Fruit fly (Drosophila melanogaster) whole organism, embryonic: ENCODE measurements around the gene CG5892.
A peak's percentile ranks its signal among the peaks of the same experiment; 100 is the strongest.

Experiments
- Bgb ChIP-seq: fragments of 200-800 bp; sonication (Bioruptor generic); IDR thresholded peaks from 2 replicates; pipeline ENCODE4 v1.3.6; 2022; ENCODE audit warnings: missing biosample characterization, missing genetic modification characterization; ENCODE audit not compliant: partially characterized antibody
- CG13894 ChIP-seq: fragments of 200-800 bp; sonication (Bioruptor generic); optimal IDR thresholded peaks from 3 replicates; lab custom pipeline; 2018; ENCODE audit warnings: missing biosample characterization, mild to moderate bottlenecking, missing genetic modification characterization, moderate library complexity
- CG14441 ChIP-seq: fragments of 200-800 bp; sonication (Bioruptor generic); IDR thresholded peaks from 2 replicates; pipeline ENCODE4 v1.3.6; 2022; ENCODE audit warnings: missing biosample characterization, missing genetic modification characterization
- CG17328 ChIP-seq: fragments of 200-800 bp; sonication (Bioruptor generic); IDR thresholded peaks from 2 replicates; pipeline ENCODE4 v1.3.6; 2022; ENCODE audit warnings: missing biosample characterization, missing genetic modification characterization
- CG17802 ChIP-seq: fragments of 200-800 bp; sonication (Bioruptor generic); optimal IDR thresholded peaks from 2 replicates; lab custom pipeline; 2018; ENCODE audit warnings: missing biosample characterization, mild to moderate bottlenecking, missing genetic modification characterization, moderate library complexity
- CG18262 ChIP-seq: fragments of 200-800 bp; optimal IDR thresholded peaks from 3 replicates; lab custom pipeline; 2019; ENCODE audit warnings: missing biosample characterization, mild to moderate bottlenecking, missing genetic modification characterization, moderate library complexity
- CG2120 ChIP-seq: fragments of 200-800 bp; sonication (Bioruptor generic); optimal IDR thresholded peaks from 3 replicates; lab custom pipeline; 2016; ENCODE audit warnings: missing biosample characterization, missing genetic modification characterization
- CG3163 ChIP-seq: fragments of 200-800 bp; sonication (Bioruptor generic); optimal IDR thresholded peaks from 3 replicates; lab custom pipeline; 2016; ENCODE audit warnings: missing biosample characterization, missing genetic modification characterization
- CG3838 ChIP-seq: fragments of 200-800 bp; sonication (Bioruptor generic); optimal IDR thresholded peaks from 3 replicates; lab custom pipeline; 2016; ENCODE audit warnings: missing biosample characterization, missing genetic modification characterization
- CG4282 ChIP-seq: fragments of 200-800 bp; sonication (Bioruptor generic); optimal IDR thresholded peaks from 2 replicates; lab custom pipeline; 2016; ENCODE audit warnings: missing biosample characterization, missing genetic modification characterization
- CG4707 ChIP-seq: fragments of 200-800 bp; sonication (Bioruptor generic); optimal IDR thresholded peaks from 2 replicates; lab custom pipeline; 2018; ENCODE audit warnings: missing biosample characterization, mild to moderate bottlenecking, missing genetic modification characterization, moderate library complexity
- CG6254 ChIP-seq: fragments of 200-800 bp; sonication (Bioruptor generic); optimal IDR thresholded peaks from 3 replicates; lab custom pipeline; 2017; ENCODE audit warnings: mild to moderate bottlenecking, missing biosample characterization, missing genetic modification reagents, missing genetic modification characterization
- CG7839 ChIP-seq: fragments of 200-800 bp; sonication (Bioruptor generic); optimal IDR thresholded peaks from 3 replicates; lab custom pipeline; 2018; ENCODE audit warnings: missing biosample characterization, mild to moderate bottlenecking, missing genetic modification characterization, moderate library complexity
- CG9932 ChIP-seq: fragments of 200-800 bp; sonication (Bioruptor generic); IDR thresholded peaks from 2 replicates; pipeline ENCODE4 v1.3.6; 2022; ENCODE audit warnings: missing biosample characterization, missing genetic modification characterization
- Dad ChIP-seq: fragments of 200-800 bp; sonication (Bioruptor generic); optimal IDR thresholded peaks from 3 replicates; lab custom pipeline; 2016; ENCODE audit warnings: missing biosample characterization, missing genetic modification characterization
- Doc2 ChIP-seq: fragments of 200-800 bp; sonication (Bioruptor generic); IDR thresholded peaks from 2 replicates; pipeline ENCODE4 v1.3.6; 2022; ENCODE audit warnings: missing biosample characterization, missing genetic modification characterization
- Drgx ChIP-seq: fragments of 200-800 bp; sonication (Bioruptor generic); IDR thresholded peaks from 2 replicates; pipeline ENCODE4 v1.3.6; 2022; ENCODE audit warnings: missing biosample characterization, missing genetic modification characterization
- Ets97D ChIP-seq: fragments of 200-800 bp; sonication (Bioruptor generic); optimal IDR thresholded peaks from 3 replicates; lab custom pipeline; 2016; ENCODE audit warnings: missing biosample characterization, missing genetic modification characterization
- Hmr ChIP-seq: fragments of 200-800 bp; sonication (Bioruptor generic); optimal IDR thresholded peaks from 3 replicates; lab custom pipeline; 2017; ENCODE audit warnings: mild to moderate bottlenecking, missing biosample characterization, missing genetic modification reagents, missing genetic modification characterization
- Mes4 ChIP-seq: fragments of 200-800 bp; sonication (Bioruptor generic); optimal IDR thresholded peaks from 2 replicates; lab custom pipeline; 2016; ENCODE audit warnings: missing biosample characterization, missing genetic modification characterization
- Nf-YA ChIP-seq: fragments of 200-800 bp; sonication (Bioruptor generic); IDR thresholded peaks from 2 replicates; pipeline ENCODE4 v1.3.6; 2022; ENCODE audit warnings: missing biosample characterization, missing genetic modification characterization
- Optix ChIP-seq: fragments of 200-800 bp; sonication (Bioruptor generic); IDR thresholded peaks from 3 replicates; pipeline ENCODE4 v1.3.6; 2022; ENCODE audit warnings: missing biosample characterization, missing genetic modification characterization
- Spps ChIP-seq: fragments of 200-800 bp; sonication (Bioruptor generic); optimal IDR thresholded peaks from 2 replicates; lab custom pipeline; 2018; ENCODE audit warnings: missing biosample characterization, mild to moderate bottlenecking, missing genetic modification characterization
- Stat92E ChIP-seq, 3 experiments: fragments of >200 bp in 2 of 3; fragments of 200-800 bp in 1 of 3; sonication (Bioruptor generic) in 1 of 3; optimal IDR thresholded peaks; 2 replicates each; lab custom pipeline; 2017 to 2019; ENCODE audit warnings: missing biosample characterization in 3 of 3, missing genetic modification characterization in 3 of 3, mild to moderate bottlenecking in 1 of 3, moderate library complexity in 1 of 3
- Trl ChIP-seq, 3 experiments: fragments of >200 bp in 2 of 3; fragments of 200-800 bp in 1 of 3; sonication (Bioruptor generic) in 1 of 3; optimal IDR thresholded peaks; 2 replicates in 1 of 3; 3 replicates in 2 of 3; lab custom pipeline; 2016 to 2017; ENCODE audit warnings: missing biosample characterization in 1 of 3, missing genetic modification characterization in 1 of 3
- Xbp1 ChIP-seq: fragments of 200-800 bp; sonication (Bioruptor generic); optimal IDR thresholded peaks from 3 replicates; lab custom pipeline; 2016; ENCODE audit warnings: missing biosample characterization, mild to moderate bottlenecking, missing genetic modification characterization
- chm ChIP-seq: fragments of 200-800 bp; sonication (Bioruptor generic); IDR thresholded peaks from 2 replicates; pipeline ENCODE4 v1.3.6; 2022; ENCODE audit warnings: missing biosample characterization, missing genetic modification characterization
- corto ChIP-seq: fragments of 200-800 bp; sonication (Bioruptor generic); optimal IDR thresholded peaks from 2 replicates; lab custom pipeline; 2016; ENCODE audit warnings: missing biosample characterization, mild to moderate bottlenecking, missing genetic modification characterization, moderate library complexity
- dan ChIP-seq: fragments of 200-800 bp; sonication (Bioruptor generic); IDR thresholded peaks from 2 replicates; pipeline ENCODE4 v1.3.6; 2022; ENCODE audit warnings: missing biosample characterization, missing genetic modification characterization
- dmrt99B ChIP-seq: fragments of 200-800 bp; sonication (Bioruptor generic); optimal IDR thresholded peaks from 2 replicates; lab custom pipeline; 2018; ENCODE audit warnings: missing biosample characterization, mild to moderate bottlenecking, missing genetic modification characterization, moderate library complexity
- esg ChIP-seq: fragments of 200-800 bp; sonication (Bioruptor generic); conservative IDR thresholded peaks from 2 replicates; pipeline ENCODE4 v1.3.6; 2022; ENCODE audit warnings: missing biosample characterization, missing genetic modification characterization
- eve ChIP-seq, 2 experiments: fragments of >200 bp; optimal IDR thresholded peaks; 2 replicates each; lab custom pipeline; 2017; ENCODE audit warnings: missing biosample characterization in 2 of 2, missing genetic modification characterization in 2 of 2
- ewg ChIP-seq: fragments of 200-800 bp; sonication (Bioruptor generic); optimal IDR thresholded peaks from 3 replicates; lab custom pipeline; 2017; ENCODE audit warnings: mild to moderate bottlenecking, missing biosample characterization, missing genetic modification reagents, missing genetic modification characterization
- ftz-f1 ChIP-seq: fragments of 200-800 bp; sonication (Bioruptor generic); optimal IDR thresholded peaks from 2 replicates; lab custom pipeline; 2016; ENCODE audit warnings: missing biosample characterization, missing genetic modification characterization
- grn ChIP-seq: fragments of 200-800 bp; sonication (Bioruptor generic); optimal IDR thresholded peaks from 3 replicates; lab custom pipeline; 2017; ENCODE audit warnings: missing biosample characterization, missing genetic modification characterization
- ham ChIP-seq: fragments of 200-800 bp; sonication (Bioruptor generic); IDR thresholded peaks from 2 replicates; pipeline ENCODE4 v1.3.6; 2022; ENCODE audit warnings: missing biosample characterization, missing genetic modification characterization
- her ChIP-seq: fragments of 200-800 bp; sonication (Bioruptor generic); optimal IDR thresholded peaks from 2 replicates; lab custom pipeline; 2016; ENCODE audit warnings: missing biosample characterization, missing genetic modification characterization
- insv ChIP-seq, 2 experiments: fragments of 200-800 bp; sonication (Bioruptor generic); optimal IDR thresholded peaks; 3 replicates each; lab custom pipeline; 2016 to 2018; ENCODE audit warnings: missing biosample characterization in 2 of 2, missing genetic modification characterization in 2 of 2
- inv ChIP-seq: fragments of 200-800 bp; sonication (Bioruptor generic); IDR thresholded peaks from 2 replicates; pipeline ENCODE4 v1.3.6; 2022; ENCODE audit warnings: missing biosample characterization, missing genetic modification characterization; ENCODE audit not compliant: partially characterized antibody
- kni ChIP-seq: fragments of 200-800 bp; sonication (Bioruptor generic); optimal IDR thresholded peaks from 3 replicates; lab custom pipeline; 2017; ENCODE audit warnings: mild to moderate bottlenecking, missing biosample characterization, missing genetic modification reagents, missing genetic modification characterization
- nau ChIP-seq: fragments of 200-800 bp; sonication (Bioruptor generic); optimal IDR thresholded peaks from 3 replicates; lab custom pipeline; 2017; ENCODE audit warnings: missing biosample characterization, mild to moderate bottlenecking, missing genetic modification characterization, missing genetic modification reagents
- onecut ChIP-seq: fragments of 200-800 bp; sonication (Bioruptor generic); IDR thresholded peaks from 2 replicates; pipeline ENCODE4 v1.3.6; 2022; ENCODE audit warnings: missing biosample characterization, missing genetic modification characterization
- pzg ChIP-seq: fragments of 200-800 bp; sonication (Bioruptor generic); optimal IDR thresholded peaks from 3 replicates; lab custom pipeline; 2018; ENCODE audit warnings: missing biosample characterization, mild to moderate bottlenecking, missing genetic modification characterization, moderate library complexity
- row ChIP-seq: fragments of 200-800 bp; sonication (Bioruptor generic); IDR thresholded peaks from 3 replicates; pipeline ENCODE4 v1.3.6; 2022; ENCODE audit warnings: missing biosample characterization, missing genetic modification characterization
- slbo ChIP-seq: fragments of 200-800 bp; sonication (Bioruptor generic); IDR thresholded peaks from 2 replicates; pipeline ENCODE4 v1.3.6; 2022; ENCODE audit warnings: missing biosample characterization, missing genetic modification characterization
- toy ChIP-seq: fragments of 200-800 bp; sonication (Bioruptor generic); IDR thresholded peaks from 2 replicates; pipeline ENCODE4 v1.3.6; 2022; ENCODE audit warnings: missing biosample characterization, missing genetic modification characterization
- unpg ChIP-seq: fragments of 200-800 bp; sonication (Bioruptor generic); optimal IDR thresholded peaks from 3 replicates; lab custom pipeline; 2018; ENCODE audit warnings: missing biosample characterization, mild to moderate bottlenecking, missing genetic modification characterization, moderate library complexity
- usp ChIP-seq: fragments of >200 bp; optimal IDR thresholded peaks from 2 replicates; lab custom pipeline; 2017; ENCODE audit warnings: missing biosample characterization, missing genetic modification characterization
- zfh1 ChIP-seq: fragments of 200-800 bp; sonication (Bioruptor generic); IDR thresholded peaks from 3 replicates; pipeline ENCODE4 v1.3.6; 2022; ENCODE audit warnings: missing biosample characterization, missing genetic modification characterization

CG5892 gene

dm6 chr3R:21195210-21195967, 47.0 kb upstream of the CG5892 start (continued):
- no peak for TF ChIP-seq Ets97D (GFP tag; lab: Kevin White, UChicago)
- TF ChIP-seq CG9932 (GFP tag; lab: Robert Waterston, UW): 0 out of 2 replicates have a peak, but pooled peaks have one; percentile 34
- TF ChIP-seq Doc2 (GFP tag; lab: Robert Waterston, UW): no peak
- TF ChIP-seq Bgb (GFP tag; lab: Robert Waterston, UW): no peak
- TF ChIP-seq ftz-f1 (GFP tag; lab: Kevin White, UChicago): no peak
- no peak for TF ChIP-seq toy
- peak; percentile 15 for TF ChIP-seq CG2120 (GFP tag; lab: Kevin White, UChicago)
- TF ChIP-seq eve (GFP tag; optimal IDR thresholded peaks at IDR 0.05; lab: Kevin White, UChicago): no peak
- no peak for TF ChIP-seq Mes4 (GFP tag; lab: Kevin White, UChicago)
- no peak for TF ChIP-seq Hmr (GFP tag; lab: Kevin White, UChicago)
- peak; percentile 2 for TF ChIP-seq CG7839 (tag; lab: Kevin White, UChicago)
- no peak for TF ChIP-seq ewg (GFP tag; lab: Kevin White, UChicago)
- TF ChIP-seq CG4707: no peak
- peak; percentile 14 for TF ChIP-seq Xbp1 (GFP tag; lab: Kevin White, UChicago)
- TF ChIP-seq Drgx (GFP tag; lab: Robert Waterston, UW): peak; percentile 67
- peak; percentile 56; the same call in 2 of the 3 replicates for TF ChIP-seq zfh1
- TF ChIP-seq esg (GFP tag; lab: Robert Waterston, UW): peak; percentile 7; the same call in 1 of the 2 replicates
- no peak for TF ChIP-seq Dad (GFP tag; lab: Kevin White, UChicago)
- no peak for TF ChIP-seq insv (GFP tag; optimal IDR thresholded peaks at IDR 0.05; lab: Kevin White, UChicago)
- no peak for TF ChIP-seq dan (GFP tag; lab: Robert Waterston, UW)
- TF ChIP-seq onecut (GFP tag; lab: Robert Waterston, UW): no peak
- no peak for TF ChIP-seq CG17802
- no peak for TF ChIP-seq CG13894
- no peak for TF ChIP-seq CG3163 (GFP tag; lab: Kevin White, UChicago)
- TF ChIP-seq CG6254 (GFP tag; lab: Kevin White, UChicago): no peak
- TF ChIP-seq slbo: peak; percentile 44; the same call in 1 of the 2 replicates
- TF ChIP-seq corto (GFP tag; lab: Kevin White, UChicago): no peak
- TF ChIP-seq inv: no peak
- TF ChIP-seq CG17328 (GFP tag; lab: Robert Waterston, UW): 0 out of 2 replicates have a peak, but pooled peaks have one; percentile 33
- TF ChIP-seq kni (GFP tag; lab: Kevin White, UChicago): no peak
- TF ChIP-seq unpg (GFP tag; lab: Kevin White, UChicago): peak; percentile 9
- peak; percentile 38 for TF ChIP-seq row (GFP tag; lab: Robert Waterston, UW)
- TF ChIP-seq CG14441: no peak
- TF ChIP-seq CG3838 (GFP tag; lab: Kevin White, UChicago): no peak
- no peak for TF ChIP-seq usp (GFP tag; lab: Kevin White, UChicago)
- TF ChIP-seq Optix (GFP tag; lab: Robert Waterston, UW): no peak
- no peak for TF ChIP-seq Trl (optimal IDR thresholded peaks at IDR 0.05; lab: Kevin White, UChicago)
- TF ChIP-seq Trl (GFP tag; optimal IDR thresholded peaks at IDR 0.05; lab: Kevin White, UChicago): no peak
- TF ChIP-seq CG18262 (tag; lab: Kevin White, UChicago): peak; percentile 8
- TF ChIP-seq ham (GFP tag; lab: Robert Waterston, UW): no peak
- no peak for TF ChIP-seq her (GFP tag; lab: Kevin White, UChicago)
- peak; percentile 12 for TF ChIP-seq dmrt99B (tag; lab: Kevin White, UChicago)
- TF ChIP-seq Nf-YA: no peak
- TF ChIP-seq nau: no peak
- no peak for TF ChIP-seq pzg (GFP tag; lab: Kevin White, UChicago)
- TF ChIP-seq CG4282 (GFP tag; lab: Kevin White, UChicago): no peak
- no peak for TF ChIP-seq Stat92E (GFP tag; optimal IDR thresholded peaks at IDR 0.05; lab: Kevin White, UChicago)
- no peak for TF ChIP-seq Spps
- TF ChIP-seq grn: no peak
- no peak for TF ChIP-seq chm
